Worm (Caenorhabditis elegans) whole organism, L2 larva: Measurements from ENCODE around the gene Y116A8C.37.

Source experiments
- ZK546.5 ChIP-seq: sonication (generic microtip); optimal IDR thresholded peaks from 2 replicates; lab custom pipeline; 2017; ENCODE audit warnings: missing biosample characterization, missing genetic modification characterization
- crh-2 ChIP-seq: sonication (generic microtip); optimal IDR thresholded peaks from 2 replicates; lab custom pipeline; 2017; ENCODE audit warnings: missing biosample characterization, missing genetic modification characterization
- egl-27 ChIP-seq: sonication (generic microtip); optimal IDR thresholded peaks from 3 replicates; lab custom pipeline; 2017; ENCODE audit warnings: missing biosample characterization, missing genetic modification reagents, missing genetic modification characterization
- elt-3 ChIP-seq: sonication (generic microtip); optimal IDR thresholded peaks from 2 replicates; lab custom pipeline; 2017; ENCODE audit warnings: missing biosample characterization, missing genetic modification characterization
- lin-39 ChIP-seq: fragments of 150-350 bp; optimal IDR thresholded peaks from 2 replicates; lab custom pipeline; 2014; ENCODE audit warnings: missing biosample characterization, missing genetic modification reagents, missing genetic modification characterization
- nhr-11 ChIP-seq: fragments of 150-350 bp; optimal IDR thresholded peaks from 2 replicates; lab custom pipeline; 2014; ENCODE audit warnings: missing biosample characterization, missing genetic modification characterization
- nhr-237 ChIP-seq: fragments of 150-350 bp; optimal IDR thresholded peaks from 2 replicates; lab custom pipeline; 2014; ENCODE audit warnings: missing biosample characterization, missing genetic modification characterization
- peb-1 ChIP-seq: fragments of 150-350 bp; optimal IDR thresholded peaks from 2 replicates; lab custom pipeline; 2014; ENCODE audit warnings: missing biosample characterization, missing genetic modification characterization
- unc-62 ChIP-seq: fragments of 150-350 bp; optimal IDR thresholded peaks from 2 replicates; lab custom pipeline; 2014; ENCODE audit warnings: missing biosample characterization, missing genetic modification reagents, missing genetic modification characterization
- ztf-11 ChIP-seq: sonication (generic microtip); optimal IDR thresholded peaks from 2 replicates; lab custom pipeline; 2017; ENCODE audit warnings: missing biosample characterization, missing genetic modification characterization

- TF ChIP-seq ZK546.5 (tag; lab: Kevin White, UChicago) (no peak), nhr-237 (tag; lab: Kevin White, UChicago) (no peak), nhr-11 (tag; lab: Kevin White, UChicago) (no peak), lin-39 (no peak), unc-62 (GFP tag; lab: Kevin White, UChicago) (no peak), crh-2 (tag; lab: Kevin White, UChicago) (peak; percentile 45), peb-1 (tag; lab: Kevin White, UChicago) (no peak), ztf-11 (tag; lab: Kevin White, UChicago) (no peak), elt-3 (no peak), egl-27 (tag; lab: Kevin White, UChicago) (no peak)
These were observed 43.2 kb upstream of the Y116A8C.37 start for ce11 chrIV:17174087-17174486.
